Fruit fly (Drosophila melanogaster): ENCODE results near the gene eIF3e.

The eIF3e gene

DNA sequence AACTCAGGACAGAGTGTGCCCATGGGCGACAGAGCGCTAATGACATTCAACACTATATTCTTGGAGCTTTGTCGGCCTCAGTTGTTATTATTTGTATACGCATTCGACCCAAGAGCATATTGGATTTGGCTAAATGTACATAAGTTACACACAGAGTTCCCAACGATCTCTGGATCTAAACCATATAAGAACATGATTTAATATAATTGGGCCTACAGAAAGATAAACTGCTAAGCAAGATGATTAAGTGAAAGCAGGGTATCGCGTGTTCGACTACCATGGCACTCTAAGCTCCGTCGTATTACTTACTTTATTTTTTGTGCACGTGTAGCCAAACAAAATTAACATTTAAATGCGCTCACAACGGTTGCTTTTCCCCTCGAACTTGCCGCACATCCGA is 26.5 kb downstream of the eIF3e start (continued):
- TF ChIP-seq CG12104 (GFP tag; optimal IDR thresholded peaks at IDR 0.05) (no peak), CG12391 (tag; optimal IDR thresholded peaks at IDR 0.05) (peak; percentile 47), peb (GFP tag; IDR thresholded peaks at IDR 0.05) (no peak), Ssrp (tag; optimal IDR thresholded peaks at IDR 0.05) (peak; percentile 51), CG10979 (tag; optimal IDR thresholded peaks at IDR 0.05) (peak; percentile 59), Camta (GFP tag; optimal IDR thresholded peaks at IDR 0.05) (no peak), pnt (GFP tag; optimal IDR thresholded peaks at IDR 0.05) (peak; percentile 27), CG4617 (GFP tag; optimal IDR thresholded peaks at IDR 0.05; ENCODE audit: borderline replicate concordance) (no peak), CG10209 (GFP tag; optimal IDR thresholded peaks at IDR 0.05) (peak; percentile 20), CG8290 (GFP tag; optimal IDR thresholded peaks at IDR 0.05) (no peak), CG8290 (tag; optimal IDR thresholded peaks at IDR 0.05) (peak in 1 of 2 experiments; percentile 45), CG32772 (GFP tag; IDR thresholded peaks at IDR 0.05) (no peak), CG7928 (GFP tag; optimal IDR thresholded peaks at IDR 0.05) (no peak), CG12659 (GFP tag; optimal IDR thresholded peaks at IDR 0.05) (peak; percentile 0), sim (GFP tag; IDR thresholded peaks at IDR 0.05) (no peak), gt (GFP tag; IDR thresholded peaks at IDR 0.05) (no peak), pzg (GFP tag; optimal IDR thresholded peaks at IDR 0.05) (no peak), CG31388 (GFP tag; optimal IDR thresholded peaks at IDR 0.05) (no peak), Hr51 (GFP tag; optimal IDR thresholded peaks at IDR 0.05) (peak in 1 of 2 experiments; percentile 11), slp2 (GFP tag; optimal IDR thresholded peaks at IDR 0.05) (peak; percentile 32), CG1602 (GFP tag; optimal IDR thresholded peaks at IDR 0.05) (peak; percentile 8), CG18262 (tag; optimal IDR thresholded peaks at IDR 0.05) (peak; percentile 57), Hsf (GFP tag; optimal IDR thresholded peaks at IDR 0.05) (peak; percentile 52), Fer2 (tag; optimal IDR thresholded peaks at IDR 0.05) (no peak), Hmx (GFP tag; optimal IDR thresholded peaks at IDR 0.05) (no peak), Sox102F (GFP tag; optimal IDR thresholded peaks at IDR 0.05) (peak; percentile 63), CG9437 (GFP tag; optimal IDR thresholded peaks at IDR 0.05) (no peak), nmo (GFP tag; optimal IDR thresholded peaks at IDR 0.05) (peak; percentile 49), br (optimal IDR thresholded peaks at IDR 0.05) (no peak), crol (GFP tag; IDR thresholded peaks at IDR 0.05) (0 out of 2 replicates have a peak, but pooled peaks have one; percentile 1), fu2 (GFP tag; optimal IDR thresholded peaks at IDR 0.05) (no peak), tx (GFP tag; optimal IDR thresholded peaks at IDR 0.05) (peak; percentile 3), CG13424 (tag; optimal IDR thresholded peaks at IDR 0.05) (peak; percentile 20), zfh2 (GFP tag; optimal IDR thresholded peaks at IDR 0.05) (no peak), ATbp (GFP tag; optimal IDR thresholded peaks at IDR 0.05) (peak; percentile 8), D19B (GFP tag; optimal IDR thresholded peaks at IDR 0.05) (peak; percentile 60), sisA (GFP tag; IDR thresholded peaks at IDR 0.05) (0 out of 2 replicates have a peak, but pooled peaks have one; percentile 6), CG4328 (GFP tag; optimal IDR thresholded peaks at IDR 0.05) (no peak), CG15269 (tag; optimal IDR thresholded peaks at IDR 0.05) (peak; percentile 32), CG13894 (tag; optimal IDR thresholded peaks at IDR 0.05) (peak; percentile 13), CG8944 (GFP tag; optimal IDR thresholded peaks at IDR 0.05) (peak; percentile 6), Blimp-1 (GFP tag; optimal IDR thresholded peaks at IDR 0.05) (peak; percentile 70), CG1832 (GFP tag; optimal IDR thresholded peaks at IDR 0.05) (no peak), CG13287 (GFP tag; IDR thresholded peaks at IDR 0.05; ENCODE audit: partially characterized antibody) (no peak), Xbp1 (GFP tag; optimal IDR thresholded peaks at IDR 0.05) (peak; percentile 51), CG2712 (tag; optimal IDR thresholded peaks at IDR 0.05) (peak; percentile 51), NC2β (GFP tag; optimal IDR thresholded peaks at IDR 0.05) (no peak), CG33557 (GFP tag; optimal IDR thresholded peaks at IDR 0.05) (no peak), Lpt (GFP tag; optimal IDR thresholded peaks at IDR 0.05) (no peak), CG13775 (GFP tag; optimal IDR thresholded peaks at IDR 0.05) (no peak), Fer3 (tag; optimal IDR thresholded peaks at IDR 0.05) (peak; percentile 5)
